Worm (Caenorhabditis elegans) whole organism, L1 larva: ENCODE results near the gene skr-18.
"Not testable (repeated sequence)": the region's sequence is repeated elsewhere in the genome, so short reads cannot be mapped to it uniquely, and the experiment has no call there.

Experiments
- C04F5.9 ChIP-seq: sonication (generic microtip); optimal IDR thresholded peaks from 2 replicates; lab custom pipeline; 2016; ENCODE audit warnings: missing genetic modification characterization, missing compliant biosample characterization
- blmp-1 ChIP-seq: fragments of 150-350 bp; optimal IDR thresholded peaks from 2 replicates; lab custom pipeline; 2014; ENCODE audit warnings: missing biosample characterization, missing genetic modification characterization
- lin-35 ChIP-seq, 2 experiments: fragments of 150-350 bp; optimal IDR thresholded peaks; 2 replicates each; lab custom pipeline; 2014; ENCODE audit warnings: missing biosample characterization in 2 of 2, missing genetic modification characterization in 2 of 2, missing genetic modification reagents in 2 of 2
- mdl-1 ChIP-seq, 2 experiments: fragments of 150-350 bp; optimal IDR thresholded peaks; 2 replicates each; lab custom pipeline; 2014 to 2017; ENCODE audit warnings: missing biosample characterization in 2 of 2, missing genetic modification characterization in 2 of 2, inconsistent platforms in 1 of 2
- mep-1 ChIP-seq: fragments of 150-350 bp; optimal IDR thresholded peaks from 2 replicates; lab custom pipeline; 2014; ENCODE audit warnings: missing biosample characterization, missing genetic modification characterization
- nhr-11 ChIP-seq: fragments of 150-350 bp; optimal IDR thresholded peaks from 2 replicates; lab custom pipeline; 2014; ENCODE audit warnings: missing biosample characterization, missing genetic modification characterization
- nhr-237 ChIP-seq: fragments of 150-350 bp; optimal IDR thresholded peaks from 2 replicates; lab custom pipeline; 2014; ENCODE audit warnings: missing biosample characterization, missing genetic modification characterization
- unc-86 ChIP-seq: sonication (generic microtip); optimal IDR thresholded peaks from 2 replicates; lab custom pipeline; 2016; ENCODE audit warnings: missing genetic modification characterization, missing compliant biosample characterization

- TF ChIP-seq mep-1 (tag; lab: Kevin White, UChicago); C04F5.9; nhr-237; blmp-1 (tag; lab: Kevin White, UChicago); mdl-1 (tag; optimal IDR thresholded peaks at IDR 0.05; lab: Kevin White, UChicago); nhr-11 (tag; lab: Kevin White, UChicago): not testable (repeated sequence)
- TF ChIP-seq unc-86 (tag; lab: Kevin White, UChicago) = peak; percentile 54
- TF ChIP-seq lin-35 (GFP tag; optimal IDR thresholded peaks at IDR 0.05; lab: Kevin White, UChicago) = peak; percentile 24 to 48
Measured at ce11 chrIV:813341-813740, 18.1 kb upstream of the skr-18 start.
